Fruit fly (Drosophila melanogaster): ENCODE data around the gene drongo.

DNA sequence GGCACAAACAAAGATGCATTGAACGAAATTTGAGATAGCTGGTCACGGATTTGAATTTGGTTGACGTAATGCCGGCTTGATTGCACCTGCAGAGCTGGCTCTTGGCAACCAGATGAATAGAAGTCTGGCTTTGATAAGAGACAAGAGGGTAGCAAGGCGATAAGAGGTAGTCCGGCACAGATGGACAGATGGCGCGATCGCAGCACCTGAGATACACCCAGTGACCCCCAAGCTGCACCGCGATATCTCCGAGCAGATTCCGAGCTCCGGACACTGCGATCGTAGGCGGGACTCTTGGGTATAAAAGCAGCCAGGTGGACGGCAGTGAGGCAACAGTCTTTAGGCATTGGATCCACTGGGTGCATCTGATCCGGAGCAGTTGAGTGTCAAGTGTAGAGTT, 47.4 kb upstream of the drongo start, which contains the start of gene Lsp1beta:
- TF ChIP-seq N (GFP tag; optimal IDR thresholded peaks at IDR 0.05) (no peak), Abd-B (GFP tag; optimal IDR thresholded peaks at IDR 0.05) (no peak), Vsx2 (GFP tag; optimal IDR thresholded peaks at IDR 0.05; ENCODE audit: partially characterized antibody) (no peak), fru (GFP tag; optimal IDR thresholded peaks at IDR 0.05) (no peak), usp (GFP tag; optimal IDR thresholded peaks at IDR 0.05) (no peak), CG32264 (GFP tag; optimal IDR thresholded peaks at IDR 0.05) (no peak), Myc (optimal IDR thresholded peaks at IDR 0.05) (no peak)

All from whole organism, wandering third instar larva.